Fruit fly (Drosophila melanogaster) whole organism, prepupa: ENCODE results near the gene Argk2.

Experiments used
- Blimp-1 ChIP-seq: fragments of 200-800 bp; sonication (Bioruptor generic); optimal IDR thresholded peaks from 3 replicates; lab custom pipeline; 2017; ENCODE audit warnings: missing biosample characterization, missing genetic modification characterization, mild to moderate bottlenecking, moderate library complexity, missing genetic modification reagents
- CG11762 ChIP-seq: fragments of 200-800 bp; sonication (Bioruptor generic); optimal IDR thresholded peaks from 3 replicates; lab custom pipeline; 2016; ENCODE audit warnings: missing biosample characterization, missing genetic modification characterization; ENCODE audit not compliant: insufficient read depth
- Ets96B ChIP-seq: fragments of 200-800 bp; optimal IDR thresholded peaks from 2 replicates; lab custom pipeline; 2019; ENCODE audit warnings: missing biosample characterization, mild to moderate bottlenecking, missing genetic modification characterization, moderate library complexity
- OdsH ChIP-seq: fragments of 200-800 bp; sonication (Bioruptor generic); optimal IDR thresholded peaks from 3 replicates; lab custom pipeline; 2016; ENCODE audit warnings: missing biosample characterization, missing genetic modification characterization
- cyc ChIP-seq: fragments of 200-800 bp; sonication (Bioruptor generic); optimal IDR thresholded peaks from 3 replicates; lab custom pipeline; 2016; ENCODE audit warnings: missing biosample characterization, missing genetic modification characterization

DNA sequence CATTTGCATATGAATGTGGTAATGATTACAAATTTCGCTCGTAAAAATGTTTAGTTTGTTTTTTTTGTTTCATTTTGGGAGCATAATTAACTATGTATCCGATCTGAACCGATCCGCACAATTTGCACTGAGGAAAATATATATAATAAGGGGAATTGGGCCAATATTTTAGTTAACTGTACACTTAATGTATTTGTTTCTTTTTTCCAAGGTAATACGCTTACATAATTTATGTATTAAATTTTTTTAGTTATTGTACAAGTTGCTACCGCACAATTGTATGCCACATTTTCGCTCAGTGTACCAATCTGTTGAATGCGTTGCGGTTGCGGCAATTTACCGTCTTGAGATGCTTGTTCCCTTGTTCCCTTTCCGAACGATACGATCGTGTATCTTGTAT lies 21.6 kb upstream of the Argk2 start:
- TF ChIP-seq OdsH (peak; percentile 22), cyc (GFP tag; lab: Kevin White, UChicago) (no peak), Ets96B (tag; lab: Kevin White, UChicago) (peak; percentile 15), CG11762 (GFP tag; lab: Kevin White, UChicago) (no peak), Blimp-1 (GFP tag; lab: Kevin White, UChicago) (no peak)
